Worm (Caenorhabditis elegans) whole organism, late embryonic: ENCODE data around the gene C17C3.5.
A peak's percentile ranks its signal among the peaks of the same experiment; 100 is the strongest.

Experiments
- C08G9.2 ChIP-seq: sonication (generic microtip); optimal IDR thresholded peaks from 2 replicates; lab custom pipeline; 2016; ENCODE audit warnings: mild to moderate bottlenecking, missing genetic modification characterization, moderate library complexity, missing compliant biosample characterization
- C38D4.7 ChIP-seq: fragments of 200-800 bp; sonication (Bioruptor generic); optimal IDR thresholded peaks from 2 replicates; lab custom pipeline; 2018; ENCODE audit warnings: mild to moderate bottlenecking, missing genetic modification characterization, moderate library complexity, missing compliant biosample characterization
- F13H6.1 ChIP-seq: sonication (generic microtip); optimal IDR thresholded peaks from 2 replicates; lab custom pipeline; 2016; ENCODE audit warnings: missing genetic modification characterization, missing compliant biosample characterization
- K09A11.1 ChIP-seq: sonication (generic microtip); optimal IDR thresholded peaks from 2 replicates; lab custom pipeline; 2017; ENCODE audit warnings: antibody characterized with exemption, mild to moderate bottlenecking, missing genetic modification characterization, missing compliant biosample characterization; ENCODE audit not compliant: insufficient read depth
- T23F11.4 ChIP-seq: fragments of 200-800 bp; sonication (Bioruptor generic); optimal IDR thresholded peaks from 2 replicates; lab custom pipeline; 2018; ENCODE audit warnings: mild to moderate bottlenecking, missing genetic modification characterization, missing compliant biosample characterization
- Y22D7AL.16 ChIP-seq: sonication (generic microtip); optimal IDR thresholded peaks from 2 replicates; lab custom pipeline; 2016; ENCODE audit warnings: missing genetic modification characterization, missing compliant biosample characterization
- ahr-1 ChIP-seq: sonication (generic microtip); optimal IDR thresholded peaks from 2 replicates; lab custom pipeline; 2016; ENCODE audit warnings: missing genetic modification characterization, missing compliant biosample characterization
- ceh-14 ChIP-seq: sonication (generic microtip); optimal IDR thresholded peaks from 2 replicates; lab custom pipeline; 2016; ENCODE audit warnings: missing genotype, missing genetic modification characterization, missing compliant biosample characterization
- ceh-18 ChIP-seq: sonication (generic microtip); optimal IDR thresholded peaks from 2 replicates; lab custom pipeline; 2016; ENCODE audit warnings: missing genetic modification characterization, missing compliant biosample characterization
- ceh-2 ChIP-seq: sonication (generic microtip); optimal IDR thresholded peaks from 2 replicates; lab custom pipeline; 2016; ENCODE audit warnings: missing genotype, missing genetic modification characterization, missing compliant biosample characterization
- ceh-22 ChIP-seq: sonication (generic microtip); optimal IDR thresholded peaks from 2 replicates; lab custom pipeline; 2017; ENCODE audit warnings: missing biosample characterization, missing genetic modification characterization
- ceh-24 ChIP-seq: sonication (generic microtip); optimal IDR thresholded peaks from 2 replicates; lab custom pipeline; 2016; ENCODE audit warnings: mild to moderate bottlenecking, missing genetic modification characterization, missing compliant biosample characterization
- ceh-30 ChIP-seq: fragments of 150-350 bp; optimal IDR thresholded peaks from 2 replicates; lab custom pipeline; 2014; ENCODE audit warnings: missing biosample characterization, missing genetic modification characterization
- ceh-31 ChIP-seq: sonication (generic microtip); optimal IDR thresholded peaks from 2 replicates; lab custom pipeline; 2016; ENCODE audit warnings: missing genetic modification characterization, missing compliant biosample characterization
- ceh-45 ChIP-seq: fragments of 200-800 bp; sonication (Bioruptor generic); IDR thresholded peaks from 2 replicates; pipeline ENCODE4 v1.3.6; 2022; ENCODE audit warnings: missing genetic modification reagents, missing genetic modification characterization, missing compliant biosample characterization
- ceh-48 ChIP-seq: sonication (generic microtip); optimal IDR thresholded peaks from 2 replicates; lab custom pipeline; 2016; ENCODE audit warnings: missing genetic modification characterization, inconsistent platforms, missing compliant biosample characterization
- ceh-6 ChIP-seq: fragments of 200-800 bp; sonication (Bioruptor generic); optimal IDR thresholded peaks from 2 replicates; lab custom pipeline; 2018; ENCODE audit warnings: mild to moderate bottlenecking, missing genetic modification characterization, missing compliant biosample characterization
- ceh-9 ChIP-seq: sonication (generic microtip); optimal IDR thresholded peaks from 2 replicates; lab custom pipeline; 2016; ENCODE audit warnings: mild to moderate bottlenecking, missing genetic modification characterization, inconsistent platforms, missing compliant biosample characterization
- elt-2 ChIP-seq: sonication (generic microtip); optimal IDR thresholded peaks from 2 replicates; lab custom pipeline; 2016; ENCODE audit warnings: missing genetic modification reagents, missing genetic modification characterization, missing compliant biosample characterization
- elt-4 ChIP-seq: sonication (generic microtip); optimal IDR thresholded peaks from 2 replicates; lab custom pipeline; 2016; ENCODE audit warnings: missing genetic modification characterization, missing compliant biosample characterization
- fax-1 ChIP-seq: sonication (generic microtip); optimal IDR thresholded peaks from 2 replicates; lab custom pipeline; 2016; ENCODE audit warnings: missing genotype, missing genetic modification characterization, missing compliant biosample characterization
- hlh-6 ChIP-seq: sonication (generic microtip); optimal IDR thresholded peaks from 2 replicates; lab custom pipeline; 2016; ENCODE audit warnings: missing genotype, missing genetic modification characterization, missing compliant biosample characterization
- hlh-8 ChIP-seq: sonication (generic microtip); optimal IDR thresholded peaks from 2 replicates; lab custom pipeline; 2016; ENCODE audit warnings: missing genotype, missing genetic modification characterization, missing compliant biosample characterization
- lim-6 ChIP-seq: sonication (generic microtip); optimal IDR thresholded peaks from 2 replicates; lab custom pipeline; 2016; ENCODE audit warnings: missing genetic modification characterization, missing compliant biosample characterization
- lin-11 ChIP-seq: fragments of 200-800 bp; sonication (Bioruptor generic); optimal IDR thresholded peaks from 2 replicates; lab custom pipeline; 2018; ENCODE audit warnings: mild to moderate bottlenecking, missing genetic modification characterization, missing compliant biosample characterization
- mec-3 ChIP-seq: sonication (generic microtip); optimal IDR thresholded peaks from 2 replicates; lab custom pipeline; 2016; ENCODE audit warnings: borderline replicate concordance, missing genetic modification characterization, missing compliant biosample characterization
- nfya-1 ChIP-seq: sonication (generic microtip); optimal IDR thresholded peaks from 2 replicates; lab custom pipeline; 2017; ENCODE audit warnings: missing genetic modification characterization, mild to moderate bottlenecking, missing compliant biosample characterization, antibody characterized with exemption, moderate library complexity
- nhr-232 ChIP-seq: sonication (generic microtip); optimal IDR thresholded peaks from 2 replicates; lab custom pipeline; 2016; ENCODE audit warnings: missing genetic modification characterization, missing compliant biosample characterization
- pat-9 ChIP-seq: fragments of 200-800 bp; sonication (Bioruptor generic); optimal IDR thresholded peaks from 2 replicates; lab custom pipeline; 2018; ENCODE audit warnings: mild to moderate bottlenecking, missing genetic modification characterization, moderate library complexity, missing compliant biosample characterization
- pax-1 ChIP-seq: fragments of 150-350 bp; optimal IDR thresholded peaks from 2 replicates; lab custom pipeline; 2014; ENCODE audit warnings: missing biosample characterization, missing genetic modification characterization
- pha-2 ChIP-seq: sonication (generic microtip); optimal IDR thresholded peaks from 2 replicates; lab custom pipeline; 2017; ENCODE audit warnings: mild to moderate bottlenecking, missing genetic modification characterization, missing compliant biosample characterization
- pros-1 ChIP-seq: fragments of 150-350 bp; optimal IDR thresholded peaks from 2 replicates; lab custom pipeline; 2014; ENCODE audit warnings: missing biosample characterization, missing genetic modification reagents, missing genetic modification characterization
- ref-2 ChIP-seq: sonication (generic microtip); optimal IDR thresholded peaks from 2 replicates; lab custom pipeline; 2016; ENCODE audit warnings: missing genetic modification characterization, missing compliant biosample characterization
- ttx-3 ChIP-seq: sonication (generic microtip); optimal IDR thresholded peaks from 2 replicates; lab custom pipeline; 2016; ENCODE audit warnings: missing genetic modification reagents, missing genetic modification characterization, missing compliant biosample characterization
- unc-42 ChIP-seq: sonication (generic microtip); optimal IDR thresholded peaks from 2 replicates; lab custom pipeline; 2016; ENCODE audit warnings: missing genotype, missing genetic modification characterization, missing compliant biosample characterization
- unc-55 ChIP-seq: sonication (generic microtip); optimal IDR thresholded peaks from 2 replicates; lab custom pipeline; 2017; ENCODE audit warnings: missing biosample characterization, missing genetic modification reagents, missing genetic modification characterization

The C17C3.5 gene

DNA sequence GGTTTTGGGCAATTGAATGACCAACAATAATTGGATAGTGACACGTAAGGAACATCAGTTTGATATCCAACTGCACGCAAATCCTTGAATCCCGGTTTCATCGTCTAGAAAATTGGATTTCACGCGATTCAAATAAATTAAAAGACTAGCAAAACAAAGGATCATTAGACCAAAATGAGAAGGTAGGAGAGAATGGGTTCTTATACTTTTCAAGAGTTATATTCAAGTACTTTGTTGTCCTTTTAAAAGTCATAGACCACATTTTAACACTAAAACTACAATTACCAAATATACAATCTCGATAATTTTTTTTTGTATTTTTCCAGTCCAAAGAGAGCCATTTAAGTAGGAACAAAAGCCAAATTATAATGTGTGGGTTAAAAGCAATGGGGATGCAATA lies 30.7 kb downstream of the C17C3.5 start, which contains the start of gene T25E4.2:
Gene T25E4.2, minus strand, starts transcription at position 101 of the 400 bp plus-strand sequence.
- no peak for TF ChIP-seq mec-3 (tag; lab: Kevin White, UChicago)
- no peak for TF ChIP-seq elt-2 (tag; lab: Kevin White, UChicago)
- no peak for TF ChIP-seq C38D4.7 (GFP tag; lab: Kevin White, UChicago)
- TF ChIP-seq ceh-9 (tag; lab: Kevin White, UChicago), result no peak
- no peak for TF ChIP-seq ceh-45 (GFP tag; lab: Robert Waterston, UW)
- TF ChIP-seq ceh-48 (tag; lab: Kevin White, UChicago), result no peak
- TF ChIP-seq hlh-6, result no peak
- no peak for TF ChIP-seq ceh-24 (tag; lab: Kevin White, UChicago)
- no peak for TF ChIP-seq lin-11 (tag; lab: Kevin White, UChicago)
- no peak for TF ChIP-seq ceh-6 (GFP tag; lab: Kevin White, UChicago)
- no peak for TF ChIP-seq ahr-1 (tag; lab: Kevin White, UChicago)
- TF ChIP-seq pax-1, result no peak
- TF ChIP-seq nhr-232 (tag; lab: Kevin White, UChicago), result no peak
- TF ChIP-seq ref-2 (tag; lab: Kevin White, UChicago), result no peak
- TF ChIP-seq, all 69 proteins: peak for 0

DNA sequence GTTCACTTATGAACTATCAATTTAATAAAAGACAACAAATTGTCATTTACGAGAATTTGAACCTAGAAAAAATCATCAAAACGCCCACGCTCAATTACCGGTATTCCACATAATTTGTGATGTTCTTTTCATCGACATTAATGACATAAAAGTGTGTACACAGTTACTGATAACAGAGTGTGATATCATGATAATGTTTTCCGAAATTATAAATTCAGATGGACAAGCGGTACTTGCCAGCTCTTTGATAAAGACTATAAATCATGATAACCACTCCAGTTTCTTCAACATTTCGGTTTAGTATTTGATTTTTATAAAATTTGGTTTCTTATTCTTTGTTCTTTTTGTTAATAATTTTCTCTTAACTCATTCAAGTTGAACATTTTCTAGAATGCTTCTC lies 34.2 kb downstream of the C17C3.5 start, which contains the start of gene lys-8:
Gene lys-8, plus strand, starts transcription at position 391 of the 400 bp plus-strand sequence.
- no peak for TF ChIP-seq C08G9.2 (tag; lab: Kevin White, UChicago)
- peak; percentile 98 for TF ChIP-seq elt-2 (tag; lab: Kevin White, UChicago)
- TF ChIP-seq ceh-18 (tag; lab: Kevin White, UChicago), result no peak

ce11 chrII:5587794-5588193 lies 36.2 kb downstream of the C17C3.5 start:
- TF ChIP-seq F13H6.1 (tag; lab: Kevin White, UChicago), result no peak
- no peak for TF ChIP-seq ceh-14 (tag; lab: Kevin White, UChicago)
- no peak for TF ChIP-seq ceh-31 (tag; lab: Kevin White, UChicago)
- TF ChIP-seq Y22D7AL.16 (tag; lab: Kevin White, UChicago), result no peak
- TF ChIP-seq elt-4 (tag; lab: Kevin White, UChicago), result no peak
- no peak for TF ChIP-seq K09A11.1 (tag; lab: Kevin White, UChicago)
- no peak for TF ChIP-seq ceh-6 (GFP tag; lab: Kevin White, UChicago)
- no peak for TF ChIP-seq pros-1 (tag; lab: Kevin White, UChicago)
- no peak for TF ChIP-seq ceh-2 (tag; lab: Kevin White, UChicago)
- TF ChIP-seq unc-42 (tag; lab: Kevin White, UChicago), result no peak
- no peak for TF ChIP-seq fax-1 (tag; lab: Kevin White, UChicago)
- TF ChIP-seq pha-2, result no peak
- no peak for TF ChIP-seq ceh-45 (GFP tag; lab: Robert Waterston, UW)
- TF ChIP-seq C08G9.2 (tag; lab: Kevin White, UChicago), result no peak
- TF ChIP-seq T23F11.4 (GFP tag; lab: Kevin White, UChicago), result no peak
- TF ChIP-seq nfya-1 (tag; lab: Kevin White, UChicago), result no peak
- no peak for TF ChIP-seq ceh-48 (tag; lab: Kevin White, UChicago)
- TF ChIP-seq hlh-8, result no peak

DNA sequence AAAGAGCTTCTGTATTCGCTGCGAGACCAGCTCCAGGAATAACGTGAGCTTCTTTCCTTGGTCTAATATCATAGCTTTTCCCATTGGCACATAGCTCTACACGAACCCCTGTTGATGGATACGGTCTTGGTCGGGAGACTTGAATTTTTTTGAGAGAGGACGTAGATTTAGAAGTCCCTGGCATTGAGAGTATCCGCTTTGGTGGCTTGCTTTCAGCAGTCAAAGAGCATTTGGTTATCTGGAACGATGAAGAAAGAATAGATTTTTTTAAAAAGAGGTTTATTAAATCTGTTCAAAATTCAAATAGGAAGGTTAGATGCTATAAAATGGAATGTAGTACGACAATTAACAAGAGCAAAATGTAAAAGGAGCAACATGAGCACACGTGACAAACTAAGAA lies 38.1 kb downstream of the C17C3.5 start, which contains the start of gene C17G10.13:
Gene C17G10.13, minus strand, starts transcription at position 101 of the 400 bp plus-strand sequence.
- no peak for TF ChIP-seq lim-6 (tag; lab: Kevin White, UChicago)
- TF ChIP-seq unc-55 (GFP tag; lab: Kevin White, UChicago), result no peak
- TF ChIP-seq ref-2 (tag; lab: Kevin White, UChicago), result no peak
- TF ChIP-seq C08G9.2 (tag; lab: Kevin White, UChicago), result no peak
- no peak for TF ChIP-seq hlh-6
- no peak for TF ChIP-seq ceh-22
- TF ChIP-seq pat-9 (tag; lab: Kevin White, UChicago), result no peak
- TF ChIP-seq ttx-3 (tag; lab: Kevin White, UChicago), result no peak
- TF ChIP-seq fax-1 (tag; lab: Kevin White, UChicago), result no peak
- TF ChIP-seq ceh-30 (tag; lab: Kevin White, UChicago), result no peak
